Fruit fly (Drosophila melanogaster): ENCODE data around the gene Dop1R2.
A peak's percentile ranks its signal among the peaks of the same experiment; 100 is the strongest.

Gene Dop1R2

dm6 chr3R:29618515-29619157 lies 41.1 kb downstream of the Dop1R2 start, which contains the start of gene CG1907 (continued):
- peak; percentile 98 for TF ChIP-seq achi (GFP tag; optimal IDR thresholded peaks at IDR 0.05)
- TF ChIP-seq CG1621 (tag; optimal IDR thresholded peaks at IDR 0.05) = peak; percentile 93
- peak; percentile 97 for TF ChIP-seq CG6792 (GFP tag; optimal IDR thresholded peaks at IDR 0.05)
- TF ChIP-seq topi (GFP tag; optimal IDR thresholded peaks at IDR 0.05) = peak; percentile 95
- TF ChIP-seq net (GFP tag; optimal IDR thresholded peaks at IDR 0.05) = peak; percentile 96
- TF ChIP-seq Lpt (GFP tag; optimal IDR thresholded peaks at IDR 0.05) = peak; percentile 97
- peak; percentile 96 for TF ChIP-seq CG6276 (GFP tag; optimal IDR thresholded peaks at IDR 0.05)
- peak; percentile 98 for TF ChIP-seq CG34406 (GFP tag; optimal IDR thresholded peaks at IDR 0.05)
- TF ChIP-seq svp (GFP tag) = peak; percentile 97
- TF ChIP-seq CG8119 (GFP tag; IDR thresholded peaks at IDR 0.05) = peak; percentile 98
- TF ChIP-seq CG10631 (GFP tag; optimal IDR thresholded peaks at IDR 0.05) = peak; percentile 98
- TF ChIP-seq Ets96B (tag; optimal IDR thresholded peaks at IDR 0.05) = peak; percentile 98
- TF ChIP-seq Hr38 (GFP tag; optimal IDR thresholded peaks at IDR 0.05) = no peak
- TF ChIP-seq dac (GFP tag; optimal IDR thresholded peaks at IDR 0.05) = peak; percentile 93
- peak; percentile 91 for TF ChIP-seq Smox (GFP tag; optimal IDR thresholded peaks at IDR 0.05)
- TF ChIP-seq Gug (GFP tag; IDR thresholded peaks at IDR 0.05) = peak; percentile 98
- peak; percentile 91 for TF ChIP-seq Hr39 (GFP tag; optimal IDR thresholded peaks at IDR 0.05)
- peak; percentile 95 for TF ChIP-seq CG6808 (GFP tag; optimal IDR thresholded peaks at IDR 0.05)
- TF ChIP-seq acj6 (GFP tag; optimal IDR thresholded peaks at IDR 0.05) = peak; percentile 97
- peak; percentile 97 for TF ChIP-seq Eip78C (GFP tag)
- peak; percentile 97 for TF ChIP-seq CG6854 (GFP tag; optimal IDR thresholded peaks at IDR 0.05)
- TF ChIP-seq cyc (GFP tag; optimal IDR thresholded peaks at IDR 0.05) = peak; percentile 95
- peak; percentile 99 for TF ChIP-seq eg (GFP tag; IDR thresholded peaks at IDR 0.05)
- peak; percentile 95 for TF ChIP-seq CG9139 (GFP tag; optimal IDR thresholded peaks at IDR 0.05)
- peak; percentile 96 for TF ChIP-seq esn (GFP tag; optimal IDR thresholded peaks at IDR 0.05)
- TF ChIP-seq CG6163 (GFP tag; IDR thresholded peaks at IDR 0.05) = peak; percentile 99

dm6 chr3R:29617709-29618212 lies 42.0 kb downstream of the Dop1R2 start:
- TF ChIP-seq svp (GFP tag) (peak; percentile 96), Sox14 (GFP tag; optimal IDR thresholded peaks at IDR 0.05) (no peak)

dm6 chr3R:29617197-29617596 lies 42.6 kb downstream of the Dop1R2 start:
- peak; percentile 30 for TF ChIP-seq Smox (GFP tag; optimal IDR thresholded peaks at IDR 0.05)
- peak; percentile 38 for TF ChIP-seq CG32006 (GFP tag; optimal IDR thresholded peaks at IDR 0.05)
- no peak for TF ChIP-seq svp (GFP tag)
- peak; percentile 20 for TF ChIP-seq CG31627 (GFP tag; optimal IDR thresholded peaks at IDR 0.05)
- TF ChIP-seq Sox15 (GFP tag; optimal IDR thresholded peaks at IDR 0.05) = no peak
- peak; percentile 9 for TF ChIP-seq CG7368 (GFP tag; optimal IDR thresholded peaks at IDR 0.05)
- TF ChIP-seq CG11902 (GFP tag; optimal IDR thresholded peaks at IDR 0.05) = no peak
- no peak for TF ChIP-seq Gug (GFP tag; IDR thresholded peaks at IDR 0.05)
- peak; percentile 33 for TF ChIP-seq lz (GFP tag; optimal IDR thresholded peaks at IDR 0.05)
- TF ChIP-seq CG11294 (GFP tag; IDR thresholded peaks at IDR 0.05) = peak; percentile 37; the same call in 1 of the 2 replicates
- TF ChIP-seq cyc (GFP tag; optimal IDR thresholded peaks at IDR 0.05) = no peak
- TF ChIP-seq acj6 (GFP tag; optimal IDR thresholded peaks at IDR 0.05) = peak; percentile 48
- peak; percentile 51; the same call in 1 of the 3 replicates for TF ChIP-seq CG8119 (GFP tag; IDR thresholded peaks at IDR 0.05)
- TF ChIP-seq dsx (GFP tag; optimal IDR thresholded peaks at IDR 0.05; ENCODE audit: poor library complexity, severe bottlenecking) = peak; percentile 22
- TF ChIP-seq topi (GFP tag; optimal IDR thresholded peaks at IDR 0.05) = peak; percentile 23
- TF ChIP-seq Hr39 (GFP tag; optimal IDR thresholded peaks at IDR 0.05) = peak; percentile 34
- TF ChIP-seq CG1621 (tag; optimal IDR thresholded peaks at IDR 0.05) = peak; percentile 32
- TF ChIP-seq CG8632 (GFP tag; optimal IDR thresholded peaks at IDR 0.05) = peak; percentile 31
- TF ChIP-seq CG10631 (GFP tag; optimal IDR thresholded peaks at IDR 0.05) = peak; percentile 63
- TF ChIP-seq OdsH (GFP tag; optimal IDR thresholded peaks at IDR 0.05) = peak; percentile 57
- TF ChIP-seq CG15336 (GFP tag; IDR thresholded peaks at IDR 0.05) = peak; percentile 64
- TF ChIP-seq CG8319 (GFP tag; optimal IDR thresholded peaks at IDR 0.05) = peak; percentile 32
- TF ChIP-seq CG6854 (GFP tag; optimal IDR thresholded peaks at IDR 0.05) = no peak
- peak; percentile 69 for TF ChIP-seq eg (GFP tag; IDR thresholded peaks at IDR 0.05)
- TF ChIP-seq pdm3 (GFP tag; optimal IDR thresholded peaks at IDR 0.05) = peak; percentile 53
- no peak for TF ChIP-seq ss (GFP tag; optimal IDR thresholded peaks at IDR 0.05)
- TF ChIP-seq spab (GFP tag; optimal IDR thresholded peaks at IDR 0.05) = no peak
- no peak for TF ChIP-seq CG6808 (GFP tag; optimal IDR thresholded peaks at IDR 0.05)
- no peak for TF ChIP-seq CG11762 (GFP tag; optimal IDR thresholded peaks at IDR 0.05; ENCODE audit: insufficient read depth)
- TF ChIP-seq Met (GFP tag; optimal IDR thresholded peaks at IDR 0.05) = peak; percentile 49
- peak; percentile 52 for TF ChIP-seq CG3032 (tag; optimal IDR thresholded peaks at IDR 0.05)
- TF ChIP-seq Hr4 (GFP tag; optimal IDR thresholded peaks at IDR 0.05) = peak; percentile 21
